Fruit fly (Drosophila melanogaster): ENCODE data around the gene Syt1.

dm6 chr2L:2844413-2844812, 44.6 kb upstream of the Syt1 start, which contains the start of gene CG18558:
- no peak for TF ChIP-seq CTCF (optimal IDR thresholded peaks at IDR 0.05)
- no peak for TF ChIP-seq CG8478 (optimal IDR thresholded peaks at IDR 0.05)
